Worm (Caenorhabditis elegans) whole organism, L1 larva: ENCODE data around the gene F26A1.3.

Source experiments
- C04F5.9 ChIP-seq: sonication (generic microtip); optimal IDR thresholded peaks from 2 replicates; lab custom pipeline; 2016; ENCODE audit warnings: missing genetic modification characterization, missing compliant biosample characterization
- F16B12.6 ChIP-seq: fragments of 150-350 bp; optimal IDR thresholded peaks from 2 replicates; lab custom pipeline; 2014; ENCODE audit warnings: missing biosample characterization, missing genetic modification characterization
- Y116A8C.19 ChIP-seq: sonication (generic microtip); optimal IDR thresholded peaks from 2 replicates; lab custom pipeline; 2016; ENCODE audit warnings: missing compliant biosample characterization, missing genetic modification characterization, borderline replicate concordance
- alr-1 ChIP-seq: fragments of 200-800 bp; sonication (Bioruptor generic); optimal IDR thresholded peaks from 2 replicates; lab custom pipeline; 2018; ENCODE audit warnings: borderline replicate concordance, mild to moderate bottlenecking, missing genetic modification characterization, missing compliant biosample characterization
- ama-1 ChIP-seq: fragments of 150-350 bp; optimal IDR thresholded peaks from 2 replicates; lab custom pipeline; 2014
- blmp-1 ChIP-seq: fragments of 150-350 bp; optimal IDR thresholded peaks from 2 replicates; lab custom pipeline; 2014; ENCODE audit warnings: missing biosample characterization, missing genetic modification characterization
- ceh-63 ChIP-seq: fragments of 200-800 bp; sonication (Bioruptor generic); optimal IDR thresholded peaks from 2 replicates; lab custom pipeline; 2018; ENCODE audit warnings: mild to moderate bottlenecking, missing genetic modification characterization, missing compliant biosample characterization
- ceh-8 ChIP-seq: fragments of 200-800 bp; sonication (Bioruptor generic); optimal IDR thresholded peaks from 2 replicates; lab custom pipeline; 2018; ENCODE audit warnings: mild to moderate bottlenecking, missing genetic modification characterization, moderate library complexity, missing compliant biosample characterization
- efl-1 ChIP-seq, 4 experiments: fragments of 150-350 bp; optimal IDR thresholded peaks in 3 of 4; peaks in 1 of 4; 1 replicate in 1 of 4; 2 replicates in 3 of 4; lab custom pipeline; 2014; ENCODE audit warnings: missing biosample characterization in 2 of 4, missing genetic modification characterization in 2 of 4, missing genetic modification reagents in 2 of 4
- egl-13 ChIP-seq: sonication (generic microtip); optimal IDR thresholded peaks from 2 replicates; lab custom pipeline; 2016; ENCODE audit warnings: missing genotype, missing genetic modification reagents, missing genetic modification characterization, missing compliant biosample characterization
- elt-2 ChIP-seq: sonication (generic microtip); optimal IDR thresholded peaks from 2 replicates; lab custom pipeline; 2016; ENCODE audit warnings: missing genetic modification characterization, mild to moderate bottlenecking, inconsistent platforms, missing compliant biosample characterization, missing genetic modification reagents
- elt-3 ChIP-seq, 6 experiments: fragments of 150-350 bp in 1 of 6; sonication (generic microtip); optimal IDR thresholded peaks; 2 replicates each; lab custom pipeline; 2017 to 2018; ENCODE audit warnings: missing biosample characterization in 6 of 6, missing genetic modification characterization in 6 of 6, inconsistent platforms in 1 of 6
- ets-5 ChIP-seq: fragments of 200-800 bp; sonication (Bioruptor generic); IDR thresholded peaks from 2 replicates; pipeline ENCODE4 v1.3.6; 2022; ENCODE audit warnings: missing genetic modification characterization, missing compliant biosample characterization
- fkh-10 ChIP-seq: sonication (generic microtip); optimal IDR thresholded peaks from 2 replicates; lab custom pipeline; 2017; ENCODE audit warnings: missing biosample characterization, missing genetic modification reagents, missing genetic modification characterization
- fkh-4 ChIP-seq: sonication (generic microtip); optimal IDR thresholded peaks from 2 replicates; lab custom pipeline; 2016; ENCODE audit warnings: missing compliant biosample characterization, missing genetic modification characterization, borderline replicate concordance
- fkh-8 ChIP-seq: sonication (generic microtip); optimal IDR thresholded peaks from 2 replicates; lab custom pipeline; 2016; ENCODE audit warnings: mild to moderate bottlenecking, missing genetic modification characterization, missing compliant biosample characterization
- grh-1 ChIP-seq: fragments of 200-800 bp; sonication (Bioruptor generic); IDR thresholded peaks from 2 replicates; pipeline ENCODE4 v1.3.6; 2022; ENCODE audit warnings: missing genetic modification reagents, missing genetic modification characterization, missing compliant biosample characterization
- hlh-4 ChIP-seq: sonication (generic microtip); optimal IDR thresholded peaks from 2 replicates; lab custom pipeline; 2016; ENCODE audit warnings: mild to moderate bottlenecking, missing genetic modification characterization, missing compliant biosample characterization
- isw-1 ChIP-seq: fragments of 200-800 bp; sonication (Bioruptor generic); IDR thresholded peaks from 2 replicates; pipeline ENCODE4 v1.3.6; 2022; ENCODE audit warnings: missing genetic modification characterization, missing compliant biosample characterization
- lin-13 ChIP-seq: fragments of 150-350 bp; optimal IDR thresholded peaks from 2 replicates; lab custom pipeline; 2014; ENCODE audit warnings: missing biosample characterization, missing genetic modification reagents, missing genetic modification characterization
- lin-15B ChIP-seq: fragments of 150-350 bp; sonication (generic microtip); optimal IDR thresholded peaks from 3 replicates; lab custom pipeline; 2014; ENCODE audit warnings: missing biosample characterization, missing genetic modification characterization
- lin-35 ChIP-seq, 2 experiments: fragments of 150-350 bp; optimal IDR thresholded peaks; 2 replicates each; lab custom pipeline; 2014; ENCODE audit warnings: missing biosample characterization in 2 of 2, missing genetic modification characterization in 2 of 2, missing genetic modification reagents in 2 of 2
- lir-3 ChIP-seq: sonication (generic microtip); optimal IDR thresholded peaks from 2 replicates; lab custom pipeline; 2016; ENCODE audit warnings: mild to moderate bottlenecking, missing genetic modification characterization, moderate library complexity, missing compliant biosample characterization; ENCODE audit not compliant: poor library complexity
- mdl-1 ChIP-seq, 2 experiments: fragments of 150-350 bp; optimal IDR thresholded peaks; 2 replicates each; lab custom pipeline; 2014 to 2017; ENCODE audit warnings: missing biosample characterization in 2 of 2, missing genetic modification characterization in 2 of 2, inconsistent platforms in 1 of 2
- mef-2 ChIP-seq: fragments of 150-350 bp; optimal IDR thresholded peaks from 2 replicates; lab custom pipeline; 2014; ENCODE audit warnings: missing biosample characterization, missing genetic modification characterization
- nhr-12 ChIP-seq: sonication (generic microtip); optimal IDR thresholded peaks from 2 replicates; lab custom pipeline; 2017; ENCODE audit warnings: missing biosample characterization, missing genetic modification characterization
- nhr-19 ChIP-seq: fragments of 200-800 bp; sonication (Bioruptor generic); conservative IDR thresholded peaks from 2 replicates; pipeline ENCODE4 v1.3.6; 2022; ENCODE audit warnings: missing genetic modification characterization, missing compliant biosample characterization
- nhr-237 ChIP-seq: fragments of 150-350 bp; optimal IDR thresholded peaks from 2 replicates; lab custom pipeline; 2014; ENCODE audit warnings: missing biosample characterization, missing genetic modification characterization
- nhr-84 ChIP-seq: sonication (generic microtip); optimal IDR thresholded peaks from 2 replicates; lab custom pipeline; 2017; ENCODE audit warnings: missing biosample characterization, missing genetic modification characterization
- nhr-85 ChIP-seq: sonication (generic microtip); peaks from one replicate; lab custom pipeline; 2016; ENCODE audit warnings: missing genetic modification characterization, inconsistent platforms, missing compliant biosample characterization
- pag-3 ChIP-seq: sonication (generic microtip); optimal IDR thresholded peaks from 2 replicates; lab custom pipeline; 2017; ENCODE audit warnings: missing genetic modification characterization, mild to moderate bottlenecking, missing compliant biosample characterization, antibody characterized with exemption, borderline replicate concordance; ENCODE audit not compliant: insufficient read depth
- rnt-1 ChIP-seq: sonication (generic microtip); optimal IDR thresholded peaks from 2 replicates; lab custom pipeline; 2016; ENCODE audit warnings: mild to moderate bottlenecking, missing genetic modification characterization, moderate library complexity, missing compliant biosample characterization
- snu-23 ChIP-seq: sonication (generic microtip); optimal IDR thresholded peaks from 2 replicates; lab custom pipeline; 2016; ENCODE audit warnings: missing genetic modification characterization, missing compliant biosample characterization
- sox-4 ChIP-seq: sonication (generic microtip); optimal IDR thresholded peaks from 2 replicates; lab custom pipeline; 2016; ENCODE audit warnings: missing genetic modification characterization, missing compliant biosample characterization
- sptf-1 ChIP-seq: fragments of 150-350 bp; optimal IDR thresholded peaks from 2 replicates; lab custom pipeline; 2014; ENCODE audit warnings: missing biosample characterization, missing genetic modification characterization
- sup-37 ChIP-seq: fragments of 200-800 bp; sonication (Bioruptor generic); optimal IDR thresholded peaks from 2 replicates; lab custom pipeline; 2018; ENCODE audit warnings: mild to moderate bottlenecking, missing genetic modification characterization, missing compliant biosample characterization
- swsn-7 ChIP-seq: sonication (generic microtip); optimal IDR thresholded peaks from 2 replicates; lab custom pipeline; 2016; ENCODE audit warnings: missing genetic modification characterization, missing compliant biosample characterization
- tbx-2 ChIP-seq: sonication (generic microtip); optimal IDR thresholded peaks from 2 replicates; lab custom pipeline; 2016; ENCODE audit warnings: missing genetic modification characterization, missing compliant biosample characterization
- unc-130 ChIP-seq: fragments of 150-350 bp; optimal IDR thresholded peaks from 2 replicates; lab custom pipeline; 2017; ENCODE audit warnings: missing biosample characterization, missing genetic modification characterization, inconsistent platforms
- vab-15 ChIP-seq: sonication (generic microtip); optimal IDR thresholded peaks from 2 replicates; lab custom pipeline; 2017; ENCODE audit warnings: missing genotype, mild to moderate bottlenecking, missing genetic modification characterization, missing compliant biosample characterization
- ztf-11 ChIP-seq, 2 experiments: sonication (generic microtip); optimal IDR thresholded peaks; 2 replicates each; lab custom pipeline; 2016 to 2017; ENCODE audit warnings: missing genetic modification characterization in 2 of 2, missing biosample characterization in 1 of 2, missing compliant biosample characterization in 1 of 2

F26A1.3 gene

ce11 chrIII:4837429-4837828 lies 10.7 kb downstream of the F26A1.3 start, which contains the start of the genes acbp-7 and F26A1.19:
Gene acbp-7, plus strand, starts transcription at chrIII:4837729.
Gene F26A1.19, plus strand, starts transcription at chrIII:4837731.
- TF ChIP-seq rnt-1 (no peak), egl-13 (tag; lab: Kevin White, UChicago) (no peak), ceh-8 (GFP tag; lab: Kevin White, UChicago) (no peak), nhr-85 (no peak), vab-15 (no peak)

- TF ChIP-seq ztf-11 (tag; optimal IDR thresholded peaks at IDR 0.05; lab: Kevin White, UChicago) = no peak
- TF ChIP-seq F16B12.6 (tag; lab: Kevin White, UChicago) = no peak
- no peak for TF ChIP-seq efl-1 (optimal IDR thresholded peaks at IDR 0.05; lab: Kevin White, UChicago)
- no peak for TF ChIP-seq efl-1 (GFP tag; optimal IDR thresholded peaks at IDR 0.05 in 1 of 2; lab: Kevin White, UChicago)
Measured at ce11 chrIII:4842173-4842572, 15.5 kb downstream of the F26A1.3 start, which contains the start of gene clec-156. Gene clec-156, minus strand, starts transcription at chrIII:4842273.

DNA sequence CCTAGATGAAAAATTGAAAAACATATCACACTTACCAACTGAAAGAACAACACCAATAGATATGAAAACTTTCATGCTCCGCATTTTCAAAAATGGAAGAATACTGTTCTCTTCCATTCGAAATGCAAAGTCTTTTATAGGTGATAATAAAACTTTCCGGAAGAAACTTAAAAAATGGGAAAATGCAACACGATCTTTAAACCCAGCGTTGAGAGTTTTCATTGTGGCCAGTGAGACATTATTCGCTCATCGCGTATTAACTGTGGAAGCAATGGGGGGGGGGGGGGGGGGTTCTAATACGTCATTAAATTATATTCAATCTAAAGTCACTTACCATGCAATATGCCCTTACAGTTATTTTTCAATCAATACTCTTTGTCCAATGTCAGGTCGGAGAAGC lies 17.6 kb downstream of the F26A1.3 start, which contains the start of the genes clec-157 and fkh-5:
clec-157 (minus strand) TSS at position 101 of the 400 bp plus-strand sequence.
fkh-5 (plus strand) TSS at position 336 of the 400 bp plus-strand sequence.
- TF ChIP-seq lir-3 (tag; lab: Kevin White, UChicago) (no peak), fkh-8 (tag; lab: Kevin White, UChicago) (no peak), sox-4 (tag; lab: Kevin White, UChicago) (no peak), lin-13 (no peak), mef-2 (tag; lab: Kevin White, UChicago) (no peak), isw-1 (no peak), ztf-11 (tag; optimal IDR thresholded peaks at IDR 0.05; lab: Kevin White, UChicago) (no peak), fkh-10 (no peak), snu-23 (GFP tag; lab: Kevin White, UChicago) (no peak), ceh-8 (GFP tag; lab: Kevin White, UChicago) (no peak), nhr-19 (GFP tag; lab: Robert Waterston, UW) (no peak), sup-37 (GFP tag; lab: Kevin White, UChicago) (no peak), alr-1 (tag; lab: Kevin White, UChicago) (no peak), nhr-84 (no peak), lin-15B (tag; lab: Kevin White, UChicago) (no peak), egl-13 (tag; lab: Kevin White, UChicago) (no peak), C04F5.9 (tag; lab: Kevin White, UChicago) (no peak)

ce11 chrIII:4849739-4850138 lies 23.0 kb downstream of the F26A1.3 start, which contains the start of gene nonu-1:
Gene nonu-1, minus strand, starts transcription at chrIII:4849907.
- TF ChIP-seq nhr-237 (tag; lab: Kevin White, UChicago) (no peak), swsn-7 (tag; lab: Kevin White, UChicago) (no peak), fkh-8 (tag; lab: Kevin White, UChicago) (peak; percentile 6), alr-1 (tag; lab: Kevin White, UChicago) (peak; percentile 8), pag-3 (tag; lab: Kevin White, UChicago) (no peak), elt-2 (tag; lab: Kevin White, UChicago) (peak; percentile 9), fkh-4 (tag; lab: Kevin White, UChicago) (peak; percentile 0), grh-1 (GFP tag; lab: Robert Waterston, UW) (no peak), rnt-1 (peak; percentile 13), efl-1 (optimal IDR thresholded peaks at IDR 0.05; lab: Kevin White, UChicago) (no peak), efl-1 (GFP tag; optimal IDR thresholded peaks at IDR 0.05 in 1 of 2; lab: Kevin White, UChicago) (peak in 1 of 2 experiments; percentile 78), mdl-1 (tag; optimal IDR thresholded peaks at IDR 0.05; lab: Kevin White, UChicago) (peak in 1 of 2 experiments; percentile 12), lin-35 (GFP tag; optimal IDR thresholded peaks at IDR 0.05; lab: Kevin White, UChicago) (peak in 1 of 2 experiments; percentile 21), sptf-1 (tag; lab: Kevin White, UChicago) (no peak), nhr-84 (no peak)
- TF ChIP-seq, all 84 proteins: peak for 8

DNA sequence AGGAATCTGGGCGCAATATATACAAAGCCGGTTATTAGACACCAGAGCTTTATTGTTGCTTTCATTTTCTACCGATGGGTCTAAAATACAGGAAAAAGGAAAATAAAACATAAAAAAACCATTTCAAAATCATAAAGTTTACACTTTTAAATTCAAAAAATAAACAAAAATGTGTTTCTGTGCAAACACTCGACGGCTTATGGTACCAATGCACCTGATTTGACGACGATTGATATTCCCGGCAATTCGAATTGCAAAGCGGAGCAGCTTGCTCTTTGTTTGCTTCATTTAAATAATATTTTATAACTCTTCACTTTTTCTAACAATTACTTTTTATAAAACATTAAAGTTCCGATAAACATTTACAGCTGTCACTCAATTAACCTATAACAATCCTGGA lies 23.4 kb downstream of the F26A1.3 start, which contains the start of gene F26A1.1:
F26A1.1 (plus strand) TSS at position 369 of the 400 bp plus-strand sequence.
- TF ChIP-seq lir-3 (tag; lab: Kevin White, UChicago) (no peak), hlh-4 (no peak), alr-1 (tag; lab: Kevin White, UChicago) (no peak), Y116A8C.19 (tag; lab: Kevin White, UChicago) (no peak), ama-1 (lab: Kevin White, UChicago) (no peak), blmp-1 (no peak), nhr-84 (no peak), ceh-8 (GFP tag; lab: Kevin White, UChicago) (no peak), nhr-237 (tag; lab: Kevin White, UChicago) (no peak), unc-130 (no peak), pag-3 (tag; lab: Kevin White, UChicago) (no peak), nhr-19 (GFP tag; lab: Robert Waterston, UW) (no peak), mef-2 (tag; lab: Kevin White, UChicago) (no peak), nhr-12 (no peak), tbx-2 (no peak), ceh-63 (GFP tag; lab: Kevin White, UChicago) (no peak), elt-3 (tag; optimal IDR thresholded peaks at IDR 0.05; lab: Kevin White, UChicago) (no peak), ets-5 (GFP tag; lab: Robert Waterston, UW) (no peak)
